Worm (Caenorhabditis elegans): ENCODE results near the gene flp-25.

Gene flp-25

ce11 chrIII:9361228-9361627, at the start of gene flp-25:
Gene flp-25 (plus strand): TSS chrIII:9361528.
- TF ChIP-seq snpc-4 (tag; optimal IDR thresholded peaks at IDR 0.05) (no peak), ceh-88 (GFP tag; IDR thresholded peaks at IDR 0.05) (no peak), fos-1 (tag; optimal IDR thresholded peaks at IDR 0.05) (no peak), lir-3 (tag; optimal IDR thresholded peaks at IDR 0.05; ENCODE audit: poor library complexity) (no peak), fkh-4 (tag; optimal IDR thresholded peaks at IDR 0.05; ENCODE audit: borderline replicate concordance) (no peak), fkh-10 (GFP tag; optimal IDR thresholded peaks at IDR 0.05) (no peak)

ce11 chrIII:9314476-9314875, 46.9 kb upstream of the flp-25 start, which contains the start of gene C40H1.8:
Gene C40H1.8 (plus strand): TSS chrIII:9314717.
- TF ChIP-seq elt-2 (tag; optimal IDR thresholded peaks at IDR 0.05): peak; percentile 39
- TF ChIP-seq unc-130 (tag; optimal IDR thresholded peaks at IDR 0.05): no peak
- TF ChIP-seq lin-14 (GFP tag; optimal IDR thresholded peaks at IDR 0.05): peak; percentile 7

ce11 chrIII:9315180-9315579, 46.1 kb upstream of the flp-25 start:
- no peak for TF ChIP-seq nhr-20 (tag; optimal IDR thresholded peaks at IDR 0.05)
- peak; percentile 13 for TF ChIP-seq elt-2 (tag; optimal IDR thresholded peaks at IDR 0.05)

ce11 chrIII:9317601-9318000, 43.7 kb upstream of the flp-25 start:
- TF ChIP-seq tlp-1 (tag; optimal IDR thresholded peaks at IDR 0.05): no peak
- TF ChIP-seq vab-15 (tag; optimal IDR thresholded peaks at IDR 0.05): no peak
- no peak for TF ChIP-seq hlh-17 (GFP tag; optimal IDR thresholded peaks at IDR 0.05; ENCODE audit: borderline replicate concordance)
- no peak for TF ChIP-seq unc-62 (GFP tag; optimal IDR thresholded peaks at IDR 0.05)
- TF ChIP-seq nhr-84 (tag; optimal IDR thresholded peaks at IDR 0.05): no peak
- TF ChIP-seq fkh-10 (GFP tag; optimal IDR thresholded peaks at IDR 0.05): no peak
- no peak for TF ChIP-seq hpl-2 (GFP tag; optimal IDR thresholded peaks at IDR 0.05)
- no peak for TF ChIP-seq alr-1 (tag; optimal IDR thresholded peaks at IDR 0.05; ENCODE audit: borderline replicate concordance)
- TF ChIP-seq ets-5 (GFP tag; IDR thresholded peaks at IDR 0.05): no peak

- TF ChIP-seq sup-37 (GFP tag; optimal IDR thresholded peaks at IDR 0.05) (no peak), hlh-17 (GFP tag; optimal IDR thresholded peaks at IDR 0.05; ENCODE audit: borderline replicate concordance) (no peak), unc-98 (GFP tag; IDR thresholded peaks at IDR 0.05) (no peak), nhr-85 (tag) (no peak), ceh-82 (tag; optimal IDR thresholded peaks at IDR 0.05) (no peak), nhr-237 (tag; optimal IDR thresholded peaks at IDR 0.05) (no peak), nhr-76 (tag; optimal IDR thresholded peaks at IDR 0.05) (no peak), fkh-10 (GFP tag; optimal IDR thresholded peaks at IDR 0.05) (no peak), skn-1 (tag; optimal IDR thresholded peaks at IDR 0.05) (no peak), tlp-1 (tag; optimal IDR thresholded peaks at IDR 0.05) (no peak), mef-2 (tag; optimal IDR thresholded peaks at IDR 0.05) (no peak), unc-130 (tag; optimal IDR thresholded peaks at IDR 0.05) (no peak), ceh-63 (GFP tag; optimal IDR thresholded peaks at IDR 0.05) (no peak), C34B4.2 (tag; optimal IDR thresholded peaks at IDR 0.05) (no peak)
Measured at ce11 chrIII:9319641-9320040, 41.7 kb upstream of the flp-25 start, which contains the start of gene C40H1.9. Gene C40H1.9 (plus strand): TSS chrIII:9319941.

- peak in 1 of 2 experiments; percentile 19 for TF ChIP-seq efl-1 (optimal IDR thresholded peaks at IDR 0.05)
- no peak for TF ChIP-seq efl-1 (GFP tag; optimal IDR thresholded peaks at IDR 0.05 in 1 of 2)
- no peak for TF ChIP-seq nhr-28 (tag; optimal IDR thresholded peaks at IDR 0.05)
- TF ChIP-seq xbp-1 (tag; optimal IDR thresholded peaks at IDR 0.05): no peak
Measured at ce11 chrIII:9322010-9322409, 39.3 kb upstream of the flp-25 start, which contains the start of gene cpb-1. Gene cpb-1 (plus strand): TSS chrIII:9322310.
